Fruit fly (Drosophila melanogaster) whole organism, larva: ENCODE results near the gene CG32944.

ENCODE experiments used
- noc ChIP-seq: fragments of 200-800 bp; sonication (Bioruptor generic); optimal IDR thresholded peaks from 3 replicates; lab custom pipeline; 2019; ENCODE audit warnings: missing biosample characterization, mild to moderate bottlenecking, missing genetic modification characterization, moderate library complexity

The CG32944 gene

DNA sequence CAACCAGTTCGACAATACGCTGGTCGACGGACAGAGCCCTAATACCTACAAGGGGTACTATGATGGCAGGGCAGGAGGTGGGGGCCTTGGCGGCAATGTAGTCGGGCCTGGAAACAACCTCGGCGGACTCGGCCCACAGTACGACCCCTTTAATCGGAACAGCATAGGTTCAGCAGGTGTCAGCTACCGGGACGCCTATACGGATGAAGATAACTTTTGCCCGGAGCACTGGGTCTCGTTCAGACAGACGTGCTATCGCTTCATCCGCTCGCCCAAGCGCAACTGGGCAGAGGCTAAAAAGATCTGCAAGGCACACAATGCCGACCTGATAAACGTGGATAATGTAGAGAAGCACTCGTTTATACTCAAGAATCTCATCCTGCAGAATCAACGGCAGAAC lies 37.2 kb downstream of the CG32944 start:
- TF ChIP-seq noc (tag; lab: Kevin White, UChicago) = no peak

DNA sequence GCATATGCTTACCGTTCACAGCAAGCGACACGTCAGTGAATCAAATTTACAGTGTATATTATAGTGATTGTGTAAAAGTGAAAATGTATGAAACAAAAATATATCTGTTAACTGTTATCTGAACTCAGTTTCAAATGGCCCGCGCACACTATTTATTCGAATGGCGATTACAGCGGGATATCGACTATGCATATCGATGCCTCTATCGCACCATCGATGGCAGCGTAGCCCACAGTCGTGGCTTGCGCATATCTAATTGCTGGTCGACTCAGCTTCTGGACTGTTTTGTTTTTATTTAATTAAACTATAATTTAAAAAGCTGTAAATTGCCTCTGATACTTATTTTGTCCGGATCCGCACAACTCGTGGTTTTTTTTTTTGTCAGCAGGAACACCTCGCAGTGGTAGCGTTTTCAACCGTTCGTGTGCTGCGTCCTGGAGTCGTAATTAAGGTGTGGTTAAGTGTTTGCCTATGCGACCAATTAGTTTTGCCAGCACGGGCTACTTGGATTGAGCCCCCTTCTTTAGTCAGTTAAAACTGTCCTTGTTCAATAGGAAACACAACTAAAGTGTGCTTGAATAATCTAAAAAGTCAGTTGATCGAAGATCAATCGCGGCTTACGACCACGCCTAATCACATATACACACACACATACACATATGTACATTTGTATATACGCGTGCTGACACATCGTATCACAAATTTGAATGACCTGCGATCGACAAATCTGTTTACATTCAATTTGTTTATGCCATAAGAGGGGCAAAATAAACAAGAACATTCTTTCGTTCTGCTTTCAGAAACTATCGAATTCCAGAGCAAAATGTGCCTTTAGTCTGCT lies 38.1 kb downstream of the CG32944 start, which contains the start of gene Cont:
Gene Cont, plus strand, starts transcription at position 228 of the 841 bp plus-strand sequence.
- no peak for TF ChIP-seq noc (tag; lab: Kevin White, UChicago)

DNA sequence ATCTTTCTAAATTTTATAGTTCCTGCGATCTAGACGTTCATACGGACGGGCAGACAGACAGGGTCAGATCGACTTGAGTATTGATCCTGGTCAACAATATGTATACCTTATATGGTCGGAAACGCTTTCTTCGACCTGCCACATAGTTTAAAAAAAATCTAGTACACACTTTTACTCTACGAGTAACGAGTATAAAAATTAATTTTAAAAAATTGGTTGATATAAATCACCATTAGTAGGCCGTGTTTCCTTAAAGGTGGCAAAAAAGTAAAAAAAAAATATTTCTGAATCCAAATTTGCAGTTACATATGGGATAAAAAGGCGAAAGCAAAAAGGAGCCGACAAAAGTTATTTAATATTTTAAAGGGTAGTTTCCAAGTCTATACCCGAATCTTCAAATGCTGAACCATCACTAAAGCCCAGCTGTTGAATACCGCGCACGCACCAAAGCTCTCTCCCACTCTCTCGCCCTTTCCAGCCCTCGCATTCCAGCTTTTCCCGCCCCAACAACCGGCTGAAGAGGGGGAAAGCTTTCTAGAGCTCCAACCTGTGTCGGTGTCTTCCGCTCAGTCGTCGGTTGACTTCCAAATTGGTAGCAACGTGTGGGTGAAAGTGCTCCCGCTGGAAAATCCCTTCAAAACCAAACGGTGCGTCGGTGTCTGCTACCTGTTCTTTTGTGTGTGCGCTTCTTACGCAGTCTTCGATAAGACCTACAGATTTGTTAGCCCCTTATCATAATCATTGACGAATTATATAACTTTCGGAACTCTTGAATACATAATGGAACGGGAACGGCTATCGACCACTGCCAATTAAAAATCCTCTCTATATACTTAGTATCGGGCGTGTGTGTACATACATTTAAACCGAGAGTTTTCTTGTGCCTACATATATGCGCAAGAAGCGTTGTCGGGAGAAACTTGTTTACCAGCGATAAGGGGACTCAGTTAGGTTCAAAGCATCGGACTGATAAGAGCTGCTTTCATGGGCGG lies 40.7 kb downstream of the CG32944 start, which contains the start of gene Sfxn1-3:
Gene Sfxn1-3, plus strand, starts transcription at position 238 of the 992 bp plus-strand sequence.
- TF ChIP-seq noc (tag; lab: Kevin White, UChicago) = peak; percentile 81

DNA sequence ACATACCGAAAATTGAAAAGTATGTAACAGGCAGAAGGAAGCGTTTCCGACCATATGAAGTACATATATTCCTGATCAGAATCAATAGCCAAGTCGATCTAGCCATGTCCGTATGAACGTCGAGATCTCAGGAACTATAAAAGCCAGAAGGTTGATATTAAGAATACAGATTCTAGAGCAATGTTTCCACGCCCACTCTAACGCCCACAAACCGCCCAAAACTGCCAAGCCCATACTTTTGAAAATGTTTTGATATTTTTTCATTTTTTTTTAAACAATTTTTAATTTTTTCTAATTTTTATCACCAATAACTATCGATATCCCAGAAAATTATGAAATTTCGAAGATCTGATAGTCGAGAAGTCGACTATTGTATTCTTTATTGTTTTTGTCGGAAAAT lies 57.4 kb downstream of the CG32944 start:
- no peak for TF ChIP-seq noc (tag; lab: Kevin White, UChicago)

DNA sequence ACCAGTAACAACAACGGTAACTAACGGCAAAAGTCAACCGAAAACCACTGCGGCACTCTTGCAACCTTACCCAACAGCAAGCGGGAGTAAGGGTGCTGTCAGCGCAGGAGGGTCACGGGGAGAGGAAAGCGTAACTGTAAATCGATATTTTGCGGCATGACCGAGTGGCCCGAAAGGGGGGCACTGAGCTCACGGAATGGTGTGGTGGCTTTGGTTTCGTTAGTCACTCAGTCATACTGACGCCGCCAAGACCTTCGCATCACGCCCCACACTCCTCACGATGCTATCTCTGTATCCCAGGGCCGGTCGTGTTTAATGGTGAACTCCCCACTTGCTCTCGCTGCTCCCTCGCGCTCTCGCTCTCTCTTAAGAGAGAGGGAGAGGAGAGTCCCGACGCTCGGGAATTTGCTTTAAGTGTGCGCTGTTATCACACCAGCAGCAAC lies 58.7 kb downstream of the CG32944 start:
- TF ChIP-seq noc (tag; lab: Kevin White, UChicago) = no peak

DNA sequence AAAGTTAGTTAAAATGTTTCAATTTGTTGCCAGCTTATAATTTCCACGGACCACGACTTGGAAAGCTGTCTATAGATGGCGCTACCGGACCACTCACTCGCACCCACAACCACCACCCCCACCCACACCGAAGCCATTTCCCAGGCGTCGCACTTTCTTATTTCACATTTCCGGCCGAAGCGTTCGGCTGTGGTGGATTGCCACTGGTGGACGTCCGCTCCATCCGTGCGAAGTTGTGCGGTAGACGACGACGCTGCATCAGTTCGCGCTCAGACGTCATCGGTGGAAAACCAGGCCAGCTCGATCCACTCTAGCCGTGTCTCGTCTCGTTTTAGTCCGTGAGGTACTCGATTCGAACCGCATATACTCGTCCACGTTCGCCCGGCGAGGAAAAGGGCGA lies 59.8 kb downstream of the CG32944 start, which contains the start of gene CG1090:
Gene CG1090, plus strand, starts transcription at position 259 of the 400 bp plus-strand sequence.
- TF ChIP-seq noc (tag; lab: Kevin White, UChicago) = no peak
